Worm (Caenorhabditis elegans): ENCODE results near the gene lap-2.

ce11 chrV:13003378-13003777, 40.1 kb upstream of the lap-2 start:
- TF ChIP-seq ama-1 (optimal IDR thresholded peaks at IDR 0.05) (no peak), ztf-4 (tag; optimal IDR thresholded peaks at IDR 0.05) (no peak), skn-1 (tag; optimal IDR thresholded peaks at IDR 0.05) (no peak), nhr-25 (tag; optimal IDR thresholded peaks at IDR 0.05) (peak; percentile 46), C34F6.9 (tag; optimal IDR thresholded peaks at IDR 0.05) (peak; percentile 57), gmeb-1 (tag; optimal IDR thresholded peaks at IDR 0.05) (peak; percentile 56), aly-2 (tag; optimal IDR thresholded peaks at IDR 0.05) (no peak), lin-13 (GFP tag; optimal IDR thresholded peaks at IDR 0.05) (no peak)

All from whole organism, L2 larva.